Worm (Caenorhabditis elegans): Measurements from ENCODE around the gene usp-46.

The usp-46 gene

ce11 chrIII:9824330-9824934 is 48.0 kb downstream of the usp-46 start, which contains the start of gene lin-52:
Gene lin-52 (minus strand): TSS chrIII:9824750.
- TF ChIP-seq ham-2 (GFP tag; optimal IDR thresholded peaks at IDR 0.05) (no peak), lin-32 (GFP tag; optimal IDR thresholded peaks at IDR 0.05) (no peak), nhr-12 (tag; optimal IDR thresholded peaks at IDR 0.05) (no peak), cnd-1 (tag; optimal IDR thresholded peaks at IDR 0.05) (no peak), drap-1 (GFP tag; optimal IDR thresholded peaks at IDR 0.05) (no peak), hlh-1 (tag; optimal IDR thresholded peaks at IDR 0.05) (no peak), nhr-2 (tag; optimal IDR thresholded peaks at IDR 0.05) (no peak), M03D4.4 (tag; optimal IDR thresholded peaks at IDR 0.05) (no peak), ceh-43 (GFP tag; optimal IDR thresholded peaks at IDR 0.05) (no peak), snpc-4 (tag; optimal IDR thresholded peaks at IDR 0.05) (no peak), ztf-11 (tag; optimal IDR thresholded peaks at IDR 0.05) (no peak), ceh-39 (tag; optimal IDR thresholded peaks at IDR 0.05) (no peak), tbx-8 (GFP tag; optimal IDR thresholded peaks at IDR 0.05) (no peak), unc-120 (tag; optimal IDR thresholded peaks at IDR 0.05; ENCODE audit: poor library complexity, severe bottlenecking) (no peak), blmp-1 (tag; optimal IDR thresholded peaks at IDR 0.05) (no peak), lin-13 (tag; optimal IDR thresholded peaks at IDR 0.05) (no peak), ceh-83 (GFP tag; optimal IDR thresholded peaks at IDR 0.05) (no peak), elt-1 (tag; optimal IDR thresholded peaks at IDR 0.05; ENCODE audit: borderline replicate concordance, insufficient read depth) (no peak), unc-62 (GFP tag; optimal IDR thresholded peaks at IDR 0.05) (no peak)

DNA sequence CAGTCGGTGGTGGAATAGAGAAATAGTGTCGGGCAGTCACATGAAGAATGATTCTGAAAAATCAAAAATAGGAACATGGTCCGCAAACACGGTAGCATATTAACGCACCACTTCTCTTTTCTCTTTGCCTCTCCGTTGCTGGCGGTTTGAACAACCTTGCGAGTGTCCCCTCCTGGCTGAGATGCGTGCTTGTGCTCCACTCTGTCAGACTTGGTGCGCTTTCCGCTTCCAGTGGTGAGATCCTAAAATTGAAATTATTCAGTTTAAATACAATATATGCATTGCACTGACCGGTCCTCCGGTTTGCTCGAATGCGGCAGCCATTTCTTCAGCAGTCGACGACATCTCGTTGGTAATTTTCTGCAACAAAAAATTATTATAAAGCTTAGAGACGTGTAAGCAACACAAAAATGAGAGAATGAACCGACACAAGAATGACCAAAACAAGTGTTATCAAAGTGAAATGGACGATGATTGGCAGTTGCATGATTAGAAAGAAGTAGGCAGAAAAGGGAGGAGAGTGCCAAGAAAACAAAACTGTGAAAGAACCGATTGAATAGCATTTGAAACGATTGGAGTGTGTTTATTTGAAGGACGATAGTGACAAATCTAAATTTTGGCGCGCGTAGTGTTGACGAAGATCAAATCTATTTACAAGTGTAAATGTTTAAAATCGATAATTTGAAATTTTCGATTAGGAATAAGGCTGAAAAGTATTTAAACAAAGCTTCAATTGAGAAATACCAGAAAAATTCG is 48.8 kb downstream of the usp-46 start, which contains the start of gene ZK632.9:
Gene ZK632.9, minus strand, starts transcription at position 360 of the 756 bp plus-strand sequence.
- TF ChIP-seq flh-1 (GFP tag; optimal IDR thresholded peaks at IDR 0.05): no peak
- no peak for TF ChIP-seq nhr-28 (tag; optimal IDR thresholded peaks at IDR 0.05)
- no peak for TF ChIP-seq unc-62 (GFP tag; optimal IDR thresholded peaks at IDR 0.05)
- TF ChIP-seq hlh-1 (tag; optimal IDR thresholded peaks at IDR 0.05): no peak
- no peak for TF ChIP-seq unc-120 (tag; optimal IDR thresholded peaks at IDR 0.05; ENCODE audit: poor library complexity, severe bottlenecking)
- no peak for TF ChIP-seq ham-2 (GFP tag; optimal IDR thresholded peaks at IDR 0.05)
- TF ChIP-seq bed-3 (GFP tag; optimal IDR thresholded peaks at IDR 0.05): no peak
- TF ChIP-seq cnd-1 (tag; optimal IDR thresholded peaks at IDR 0.05): no peak
- TF ChIP-seq M03D4.4 (tag; optimal IDR thresholded peaks at IDR 0.05): no peak
- TF ChIP-seq elt-1 (tag; optimal IDR thresholded peaks at IDR 0.05; ENCODE audit: borderline replicate concordance, insufficient read depth): no peak
- TF ChIP-seq zip-8 (tag; optimal IDR thresholded peaks at IDR 0.05): no peak
- no peak for TF ChIP-seq nhr-12 (tag; optimal IDR thresholded peaks at IDR 0.05)
- no peak for TF ChIP-seq nhr-76 (tag; optimal IDR thresholded peaks at IDR 0.05)

- TF ChIP-seq pha-4 (tag; optimal IDR thresholded peaks at IDR 0.05) (no peak), lin-32 (GFP tag; optimal IDR thresholded peaks at IDR 0.05) (no peak), M03D4.4 (tag; optimal IDR thresholded peaks at IDR 0.05) (no peak), nhr-28 (tag; optimal IDR thresholded peaks at IDR 0.05) (no peak), mep-1 (tag; optimal IDR thresholded peaks at IDR 0.05) (peak; percentile 3), nhr-12 (tag; optimal IDR thresholded peaks at IDR 0.05) (no peak), ceh-43 (GFP tag; optimal IDR thresholded peaks at IDR 0.05) (no peak), ztf-11 (tag; optimal IDR thresholded peaks at IDR 0.05) (no peak)
These were observed 49.6 kb downstream of the usp-46 start for ce11 chrIII:9826005-9826404.

DNA sequence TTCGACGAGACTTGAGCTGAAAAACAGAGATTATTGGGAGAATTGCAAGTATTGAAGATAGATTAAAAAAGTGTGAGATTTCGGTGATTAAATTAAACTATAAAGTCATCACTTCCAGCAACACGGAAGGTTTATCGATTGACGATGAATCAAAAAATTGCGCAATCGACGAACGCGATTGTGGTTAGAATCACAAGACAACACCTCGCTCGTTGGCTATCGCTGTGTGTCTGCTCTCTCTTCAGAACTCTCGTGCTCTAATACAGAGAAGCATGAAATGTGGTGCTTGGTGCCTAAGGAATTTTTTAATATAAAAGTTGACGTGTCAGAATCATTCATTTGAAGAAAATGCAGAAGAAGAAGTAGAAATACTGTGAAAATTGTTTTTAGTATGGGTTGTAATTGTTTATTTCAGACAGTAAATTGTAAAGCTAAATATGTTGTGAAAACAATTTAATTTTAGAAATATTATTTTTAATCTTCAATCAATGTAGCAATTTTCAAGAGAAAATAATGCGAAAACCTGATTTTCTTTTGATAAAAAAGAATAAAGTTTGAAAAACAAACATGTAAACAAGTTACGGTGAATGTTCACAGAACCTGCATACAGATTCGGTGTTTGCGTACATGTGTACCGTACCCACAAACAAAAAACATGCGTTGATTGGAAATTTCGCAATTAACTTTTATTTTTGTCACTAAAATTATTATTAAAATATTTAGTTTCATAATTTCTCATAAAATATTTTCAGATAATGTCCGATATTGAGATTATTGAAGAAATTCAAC is 50.9 kb downstream of the usp-46 start, which contains the start of the genes ZK632.10 and ZK632.11:
Gene ZK632.10, minus strand, starts transcription at position 560 of the 789 bp plus-strand sequence.
Gene ZK632.11, plus strand, starts transcription at position 753 of the 789 bp plus-strand sequence.
- TF ChIP-seq unc-39 (tag; optimal IDR thresholded peaks at IDR 0.05) (no peak), nhr-237 (tag; optimal IDR thresholded peaks at IDR 0.05) (peak; percentile 9), ceh-83 (GFP tag; optimal IDR thresholded peaks at IDR 0.05) (no peak), mab-5 (tag; optimal IDR thresholded peaks at IDR 0.05) (no peak), sptf-1 (tag; optimal IDR thresholded peaks at IDR 0.05) (no peak), elt-3 (tag; optimal IDR thresholded peaks at IDR 0.05) (no peak), ceh-43 (GFP tag; optimal IDR thresholded peaks at IDR 0.05) (no peak), lsy-2 (tag; optimal IDR thresholded peaks at IDR 0.05) (peak; percentile 96), sem-2 (GFP tag; optimal IDR thresholded peaks at IDR 0.05) (no peak), lin-13 (tag; optimal IDR thresholded peaks at IDR 0.05) (no peak), pha-4 (tag; optimal IDR thresholded peaks at IDR 0.05) (peak; percentile 76), hlh-1 (tag; optimal IDR thresholded peaks at IDR 0.05) (no peak), mep-1 (tag; optimal IDR thresholded peaks at IDR 0.05) (peak; percentile 4), flh-1 (GFP tag; optimal IDR thresholded peaks at IDR 0.05) (no peak), ceh-39 (tag; optimal IDR thresholded peaks at IDR 0.05) (no peak), ces-1 (GFP tag; optimal IDR thresholded peaks at IDR 0.05) (peak; percentile 61), blmp-1 (tag; optimal IDR thresholded peaks at IDR 0.05) (no peak), nhr-76 (tag; optimal IDR thresholded peaks at IDR 0.05) (no peak), nhr-12 (tag; optimal IDR thresholded peaks at IDR 0.05) (no peak), nhr-28 (tag; optimal IDR thresholded peaks at IDR 0.05) (no peak), zip-8 (tag; optimal IDR thresholded peaks at IDR 0.05) (peak; percentile 38)
